Worm (Caenorhabditis elegans) whole organism, L1 larva: ENCODE results near the gene gly-12.

Experiments
- C34B4.2 ChIP-seq: sonication (generic microtip); optimal IDR thresholded peaks from 2 replicates; lab custom pipeline; 2017; ENCODE audit warnings: mild to moderate bottlenecking, missing genetic modification characterization, missing compliant biosample characterization
- F16B12.6 ChIP-seq: fragments of 150-350 bp; optimal IDR thresholded peaks from 2 replicates; lab custom pipeline; 2014; ENCODE audit warnings: missing biosample characterization, missing genetic modification characterization
- aha-1 ChIP-seq: fragments of 150-350 bp; optimal IDR thresholded peaks from 2 replicates; lab custom pipeline; 2014; ENCODE audit warnings: missing biosample characterization, missing genetic modification characterization
- aly-2 ChIP-seq: fragments of 150-350 bp; optimal IDR thresholded peaks from 2 replicates; lab custom pipeline; 2014; ENCODE audit warnings: missing biosample characterization, missing genetic modification characterization
- ceh-63 ChIP-seq: fragments of 200-800 bp; sonication (Bioruptor generic); optimal IDR thresholded peaks from 2 replicates; lab custom pipeline; 2018; ENCODE audit warnings: mild to moderate bottlenecking, missing genetic modification characterization, missing compliant biosample characterization
- ceh-88 ChIP-seq: fragments of 200-800 bp; sonication (Bioruptor generic); IDR thresholded peaks from 2 replicates; pipeline ENCODE4 v1.3.6; 2022; ENCODE audit warnings: missing genetic modification characterization, missing compliant biosample characterization
- ceh-90 ChIP-seq: sonication (generic microtip); optimal IDR thresholded peaks from 2 replicates; lab custom pipeline; 2016; ENCODE audit warnings: missing genetic modification characterization, missing compliant biosample characterization
- ces-1 ChIP-seq: fragments of 150-350 bp; optimal IDR thresholded peaks from 2 replicates; lab custom pipeline; 2014; ENCODE audit warnings: missing biosample characterization, missing genetic modification reagents, missing genetic modification characterization
- dpl-1 ChIP-seq, 3 experiments: fragments of 150-350 bp in 2 of 3; sonication (generic microtip) in 1 of 3; optimal IDR thresholded peaks; 2 replicates each; lab custom pipeline; 2014 to 2017; ENCODE audit warnings: missing biosample characterization in 3 of 3, missing genetic modification characterization in 3 of 3, missing genetic modification reagents in 3 of 3
- efl-1 ChIP-seq, 4 experiments: fragments of 150-350 bp; optimal IDR thresholded peaks in 3 of 4; peaks in 1 of 4; 1 replicate in 1 of 4; 2 replicates in 3 of 4; lab custom pipeline; 2014; ENCODE audit warnings: missing biosample characterization in 2 of 4, missing genetic modification characterization in 2 of 4, missing genetic modification reagents in 2 of 4
- egl-13 ChIP-seq: sonication (generic microtip); optimal IDR thresholded peaks from 2 replicates; lab custom pipeline; 2016; ENCODE audit warnings: missing genotype, missing genetic modification reagents, missing genetic modification characterization, missing compliant biosample characterization
- egl-27 ChIP-seq, 2 experiments: fragments of 150-350 bp in 1 of 2; sonication (generic microtip); optimal IDR thresholded peaks; 3 replicates each; lab custom pipeline; 2017 to 2018; ENCODE audit warnings: missing biosample characterization in 2 of 2, missing genetic modification characterization in 2 of 2, missing genetic modification reagents in 2 of 2
- elt-3 ChIP-seq, 6 experiments: fragments of 150-350 bp in 1 of 6; sonication (generic microtip); optimal IDR thresholded peaks; 2 replicates each; lab custom pipeline; 2017 to 2018; ENCODE audit warnings: missing biosample characterization in 6 of 6, missing genetic modification characterization in 6 of 6, inconsistent platforms in 1 of 6
- ets-5 ChIP-seq: fragments of 200-800 bp; sonication (Bioruptor generic); IDR thresholded peaks from 2 replicates; pipeline ENCODE4 v1.3.6; 2022; ENCODE audit warnings: missing genetic modification characterization, missing compliant biosample characterization
- fkh-4 ChIP-seq: sonication (generic microtip); optimal IDR thresholded peaks from 2 replicates; lab custom pipeline; 2016; ENCODE audit warnings: missing compliant biosample characterization, missing genetic modification characterization, borderline replicate concordance
- fkh-8 ChIP-seq: sonication (generic microtip); optimal IDR thresholded peaks from 2 replicates; lab custom pipeline; 2016; ENCODE audit warnings: mild to moderate bottlenecking, missing genetic modification characterization, missing compliant biosample characterization
- fos-1 ChIP-seq: fragments of 150-350 bp; optimal IDR thresholded peaks from 2 replicates; lab custom pipeline; 2014; ENCODE audit warnings: missing biosample characterization, missing genetic modification characterization
- grh-1 ChIP-seq: fragments of 200-800 bp; sonication (Bioruptor generic); IDR thresholded peaks from 2 replicates; pipeline ENCODE4 v1.3.6; 2022; ENCODE audit warnings: missing genetic modification reagents, missing genetic modification characterization, missing compliant biosample characterization
- hlh-4 ChIP-seq: sonication (generic microtip); optimal IDR thresholded peaks from 2 replicates; lab custom pipeline; 2016; ENCODE audit warnings: mild to moderate bottlenecking, missing genetic modification characterization, missing compliant biosample characterization
- isw-1 ChIP-seq: fragments of 200-800 bp; sonication (Bioruptor generic); IDR thresholded peaks from 2 replicates; pipeline ENCODE4 v1.3.6; 2022; ENCODE audit warnings: missing genetic modification characterization, missing compliant biosample characterization
- lin-14 ChIP-seq: fragments of 200-800 bp; sonication (Bioruptor generic); optimal IDR thresholded peaks from 2 replicates; lab custom pipeline; 2018; ENCODE audit warnings: mild to moderate bottlenecking, missing genetic modification characterization, moderate library complexity, missing compliant biosample characterization
- lin-39 ChIP-seq: fragments of 150-350 bp; optimal IDR thresholded peaks from 2 replicates; lab custom pipeline; 2014; ENCODE audit warnings: missing biosample characterization, missing genetic modification reagents, missing genetic modification characterization
- lir-3 ChIP-seq: sonication (generic microtip); optimal IDR thresholded peaks from 2 replicates; lab custom pipeline; 2016; ENCODE audit warnings: mild to moderate bottlenecking, missing genetic modification characterization, moderate library complexity, missing compliant biosample characterization; ENCODE audit not compliant: poor library complexity
- mab-9 ChIP-seq: fragments of 200-800 bp; sonication (Bioruptor generic); IDR thresholded peaks from 2 replicates; pipeline ENCODE4 v1.3.6; 2022; ENCODE audit warnings: missing genetic modification reagents, missing genetic modification characterization, missing compliant biosample characterization
- mep-1 ChIP-seq: fragments of 150-350 bp; optimal IDR thresholded peaks from 2 replicates; lab custom pipeline; 2014; ENCODE audit warnings: missing biosample characterization, missing genetic modification characterization
- nhr-12 ChIP-seq: sonication (generic microtip); optimal IDR thresholded peaks from 2 replicates; lab custom pipeline; 2017; ENCODE audit warnings: missing biosample characterization, missing genetic modification characterization
- nhr-20 ChIP-seq: sonication (generic microtip); optimal IDR thresholded peaks from 2 replicates; lab custom pipeline; 2016; ENCODE audit warnings: mild to moderate bottlenecking, missing genetic modification characterization, missing compliant biosample characterization
- nhr-71 ChIP-seq: sonication (generic microtip); optimal IDR thresholded peaks from 2 replicates; lab custom pipeline; 2016; ENCODE audit warnings: mild to moderate bottlenecking, missing genetic modification characterization, moderate library complexity, missing compliant biosample characterization
- nhr-76 ChIP-seq: sonication (generic microtip); optimal IDR thresholded peaks from 2 replicates; lab custom pipeline; 2017; ENCODE audit warnings: missing biosample characterization, missing genetic modification characterization
- nhr-85 ChIP-seq: sonication (generic microtip); peaks from one replicate; lab custom pipeline; 2016; ENCODE audit warnings: missing genetic modification characterization, inconsistent platforms, missing compliant biosample characterization
- pag-3 ChIP-seq: sonication (generic microtip); optimal IDR thresholded peaks from 2 replicates; lab custom pipeline; 2017; ENCODE audit warnings: missing genetic modification characterization, mild to moderate bottlenecking, missing compliant biosample characterization, antibody characterized with exemption, borderline replicate concordance; ENCODE audit not compliant: insufficient read depth
- rnt-1 ChIP-seq: sonication (generic microtip); optimal IDR thresholded peaks from 2 replicates; lab custom pipeline; 2016; ENCODE audit warnings: mild to moderate bottlenecking, missing genetic modification characterization, moderate library complexity, missing compliant biosample characterization
- skn-1 ChIP-seq: fragments of 150-350 bp; optimal IDR thresholded peaks from 2 replicates; lab custom pipeline; 2014; ENCODE audit warnings: missing biosample characterization, missing genetic modification characterization
- snu-23 ChIP-seq: sonication (generic microtip); optimal IDR thresholded peaks from 2 replicates; lab custom pipeline; 2016; ENCODE audit warnings: missing genetic modification characterization, missing compliant biosample characterization
- sox-4 ChIP-seq: sonication (generic microtip); optimal IDR thresholded peaks from 2 replicates; lab custom pipeline; 2016; ENCODE audit warnings: missing genetic modification characterization, missing compliant biosample characterization
- sup-37 ChIP-seq: fragments of 200-800 bp; sonication (Bioruptor generic); optimal IDR thresholded peaks from 2 replicates; lab custom pipeline; 2018; ENCODE audit warnings: mild to moderate bottlenecking, missing genetic modification characterization, missing compliant biosample characterization
- tlp-1 ChIP-seq: fragments of 150-350 bp; optimal IDR thresholded peaks from 2 replicates; lab custom pipeline; 2014; ENCODE audit warnings: missing biosample characterization, missing genetic modification characterization
- unc-86 ChIP-seq: sonication (generic microtip); optimal IDR thresholded peaks from 2 replicates; lab custom pipeline; 2016; ENCODE audit warnings: missing genetic modification characterization, missing compliant biosample characterization
- ztf-11 ChIP-seq, 2 experiments: sonication (generic microtip); optimal IDR thresholded peaks; 2 replicates each; lab custom pipeline; 2016 to 2017; ENCODE audit warnings: missing genetic modification characterization in 2 of 2, missing biosample characterization in 1 of 2, missing compliant biosample characterization in 1 of 2

gly-12 gene

ce11 chrX:7437949-7438348 lies 47.7 kb upstream of the gly-12 start, which contains the start of gene C01C10.2:
Gene C01C10.2, minus strand, starts transcription at chrX:7438118.
- TF ChIP-seq lir-3 (no peak), hlh-4 (tag; lab: Kevin White, UChicago) (no peak), grh-1 (peak; percentile 83), ceh-88 (GFP tag; lab: Robert Waterston, UW) (no peak), rnt-1 (no peak), nhr-20 (tag; lab: Kevin White, UChicago) (peak; percentile 13), elt-3 (tag; optimal IDR thresholded peaks at IDR 0.05; lab: Kevin White, UChicago) (peak in 1 of 6 experiments; percentile 40), lin-14 (GFP tag; lab: Kevin White, UChicago) (peak; percentile 65), aha-1 (tag; lab: Kevin White, UChicago) (no peak), snu-23 (peak; percentile 4), sox-4 (no peak), egl-13 (no peak), fos-1 (no peak), egl-27 (tag; optimal IDR thresholded peaks at IDR 0.05; lab: Kevin White, UChicago) (no peak), nhr-71 (tag; lab: Kevin White, UChicago) (peak; percentile 29), lin-39 (no peak), sup-37 (no peak), ets-5 (no peak), F16B12.6 (tag; lab: Kevin White, UChicago) (no peak), nhr-85 (tag; lab: Kevin White, UChicago) (peak; percentile 87)

- TF ChIP-seq nhr-76: no peak
- no peak for TF ChIP-seq unc-86
- no peak for TF ChIP-seq lin-14 (GFP tag; lab: Kevin White, UChicago)
- no peak for TF ChIP-seq efl-1 (optimal IDR thresholded peaks at IDR 0.05; lab: Kevin White, UChicago)
- no peak for TF ChIP-seq efl-1 (GFP tag; optimal IDR thresholded peaks at IDR 0.05 in 1 of 2; lab: Kevin White, UChicago)
- no peak for TF ChIP-seq C34B4.2 (tag; lab: Kevin White, UChicago)
- no peak for TF ChIP-seq mab-9 (GFP tag; lab: Robert Waterston, UW)
- TF ChIP-seq nhr-71 (tag; lab: Kevin White, UChicago): no peak
- TF ChIP-seq F16B12.6 (tag; lab: Kevin White, UChicago): no peak
- TF ChIP-seq egl-13: no peak
- no peak for TF ChIP-seq ceh-63 (GFP tag; lab: Kevin White, UChicago)
- TF ChIP-seq isw-1 (GFP tag; lab: Robert Waterston, UW): no peak
- no peak for TF ChIP-seq skn-1 (tag; lab: Kevin White, UChicago)
- TF ChIP-seq lin-39: no peak
- no peak for TF ChIP-seq ztf-11 (tag; optimal IDR thresholded peaks at IDR 0.05; lab: Kevin White, UChicago)
- no peak for TF ChIP-seq aly-2 (tag; lab: Kevin White, UChicago)
- no peak for TF ChIP-seq sox-4
- TF ChIP-seq tlp-1 (tag; lab: Kevin White, UChicago): no peak
- TF ChIP-seq ets-5: no peak
- no peak for TF ChIP-seq ceh-90
- no peak for TF ChIP-seq dpl-1 (GFP tag; optimal IDR thresholded peaks at IDR 0.05; lab: Kevin White, UChicago)
Observed at ce11 chrX:7440102-7440501, 45.6 kb upstream of the gly-12 start.

- no peak for TF ChIP-seq ces-1 (GFP tag; lab: Kevin White, UChicago)
- TF ChIP-seq fkh-4 (tag; lab: Kevin White, UChicago): no peak
- TF ChIP-seq mep-1 (tag; lab: Kevin White, UChicago): peak; percentile 1
- TF ChIP-seq nhr-12 (tag; lab: Kevin White, UChicago): no peak
- no peak for TF ChIP-seq egl-13
- no peak for TF ChIP-seq fkh-8 (tag; lab: Kevin White, UChicago)
- TF ChIP-seq snu-23: peak; percentile 28
- TF ChIP-seq lin-14 (GFP tag; lab: Kevin White, UChicago): peak; percentile 46
- TF ChIP-seq pag-3 (tag; lab: Kevin White, UChicago): no peak
- TF ChIP-seq rnt-1: peak; percentile 32
- no peak for TF ChIP-seq nhr-85 (tag; lab: Kevin White, UChicago)
- TF ChIP-seq, all 84 proteins: peak for 4
Observed at ce11 chrX:7442477-7442876, 43.2 kb upstream of the gly-12 start, which contains the start of gene acl-12. Gene acl-12, minus strand, starts transcription at chrX:7442577.
